Fruit fly (Drosophila melanogaster) whole organism, embryonic: ENCODE data around the gene Phb1.

Experiments
- Abd-B ChIP-seq: fragments of 200-800 bp; sonication (Bioruptor generic); optimal IDR thresholded peaks from 2 replicates; lab custom pipeline; 2018; ENCODE audit warnings: missing biosample characterization, mild to moderate bottlenecking, missing genetic modification characterization, moderate library complexity
- CG11398 ChIP-seq: fragments of 200-800 bp; sonication (Bioruptor generic); optimal IDR thresholded peaks from 2 replicates; lab custom pipeline; 2016; ENCODE audit warnings: missing biosample characterization, missing genetic modification characterization
- CG11696 ChIP-seq: fragments of 200-800 bp; sonication (Bioruptor generic); IDR thresholded peaks from 2 replicates; pipeline ENCODE4 v1.3.6; 2022; ENCODE audit warnings: missing biosample characterization, missing genetic modification characterization
- CG12219 ChIP-seq: fragments of 200-800 bp; sonication (Bioruptor generic); optimal IDR thresholded peaks from 3 replicates; lab custom pipeline; 2018; ENCODE audit warnings: missing biosample characterization, mild to moderate bottlenecking, missing genetic modification characterization
- CG13624 ChIP-seq: fragments of 200-800 bp; sonication (Bioruptor generic); optimal IDR thresholded peaks from 2 replicates; lab custom pipeline; 2016; ENCODE audit warnings: missing biosample characterization, missing genetic modification characterization
- CG18599 ChIP-seq: fragments of 200-800 bp; sonication (Bioruptor generic); optimal IDR thresholded peaks from 3 replicates; lab custom pipeline; 2017; ENCODE audit warnings: missing biosample characterization, missing genetic modification characterization, mild to moderate bottlenecking, moderate library complexity, missing genetic modification reagents
- CG2889 ChIP-seq: fragments of 200-800 bp; sonication (Bioruptor generic); IDR thresholded peaks from 3 replicates; pipeline ENCODE4 v1.3.6; 2022; ENCODE audit warnings: missing biosample characterization, missing genetic modification characterization
- CG31224 ChIP-seq: fragments of 200-800 bp; sonication (Bioruptor generic); IDR thresholded peaks from 2 replicates; pipeline ENCODE4 v1.3.6; 2022; ENCODE audit warnings: missing biosample characterization, missing genetic modification characterization
- CG3281 ChIP-seq: fragments of 200-800 bp; sonication (Bioruptor generic); optimal IDR thresholded peaks from 3 replicates; lab custom pipeline; 2017; ENCODE audit warnings: missing biosample characterization, mild to moderate bottlenecking, missing genetic modification characterization
- CG3726 ChIP-seq: fragments of 200-800 bp; sonication (Bioruptor generic); IDR thresholded peaks from 3 replicates; pipeline ENCODE4, ENCODE4 v1.3.6; 2022; ENCODE audit warnings: missing biosample characterization, missing genetic modification characterization
- CG3838 ChIP-seq: fragments of 200-800 bp; sonication (Bioruptor generic); optimal IDR thresholded peaks from 3 replicates; lab custom pipeline; 2016; ENCODE audit warnings: missing biosample characterization, missing genetic modification characterization
- CG4360 ChIP-seq: fragments of 200-800 bp; sonication (Bioruptor generic); IDR thresholded peaks from 2 replicates; pipeline ENCODE4 v1.3.6; 2022; ENCODE audit warnings: missing biosample characterization, missing genetic modification characterization
- CG4424 ChIP-seq: fragments of 200-800 bp; sonication (Bioruptor generic); optimal IDR thresholded peaks from 3 replicates; lab custom pipeline; 2016; ENCODE audit warnings: missing biosample characterization, missing genetic modification characterization
- CG4617 ChIP-seq: fragments of 200-800 bp; sonication (Bioruptor generic); optimal IDR thresholded peaks from 3 replicates; lab custom pipeline; 2016; ENCODE audit warnings: missing biosample characterization, missing genetic modification characterization, borderline replicate concordance
- CG6254 ChIP-seq: fragments of 200-800 bp; sonication (Bioruptor generic); optimal IDR thresholded peaks from 3 replicates; lab custom pipeline; 2017; ENCODE audit warnings: mild to moderate bottlenecking, missing biosample characterization, missing genetic modification reagents, missing genetic modification characterization
- CG6272 ChIP-seq: fragments of 200-800 bp; sonication (Bioruptor generic); IDR thresholded peaks from 2 replicates; pipeline ENCODE4 v1.3.6; 2022; ENCODE audit warnings: missing biosample characterization, missing genetic modification characterization
- CG7357 ChIP-seq: fragments of 200-800 bp; sonication (Bioruptor generic); IDR thresholded peaks from 3 replicates; pipeline ENCODE4 v1.3.6; 2022; ENCODE audit warnings: missing biosample characterization, missing genetic modification characterization
- CG7839 ChIP-seq: fragments of 200-800 bp; sonication (Bioruptor generic); optimal IDR thresholded peaks from 3 replicates; lab custom pipeline; 2018; ENCODE audit warnings: missing biosample characterization, mild to moderate bottlenecking, missing genetic modification characterization, moderate library complexity
- CG7928 ChIP-seq: fragments of 200-800 bp; sonication (Bioruptor generic); optimal IDR thresholded peaks from 2 replicates; lab custom pipeline; 2017; ENCODE audit warnings: missing biosample characterization, mild to moderate bottlenecking, missing genetic modification characterization
- CG9876 ChIP-seq: fragments of 200-800 bp; sonication (Bioruptor generic); optimal IDR thresholded peaks from 2 replicates; lab custom pipeline; 2016; ENCODE audit warnings: missing biosample characterization, missing genetic modification characterization
- CTCF ChIP-seq: fragments of 200-800 bp; sonication (Bioruptor generic); optimal IDR thresholded peaks from 2 replicates; lab custom pipeline; 2017; ENCODE audit warnings: missing biosample characterization, mild to moderate bottlenecking, missing genetic modification characterization, moderate library complexity
- Dfd ChIP-seq, 2 experiments: fragments of >200 bp; optimal IDR thresholded peaks; 2 replicates each; lab custom pipeline; 2017; ENCODE audit warnings: missing biosample characterization in 2 of 2, missing genetic modification characterization in 2 of 2
- Dip3 ChIP-seq: fragments of 200-800 bp; sonication (Bioruptor generic); optimal IDR thresholded peaks from 3 replicates; lab custom pipeline; 2016; ENCODE audit warnings: missing biosample characterization, missing genetic modification characterization
- Fer1 ChIP-seq: fragments of 200-800 bp; sonication (Bioruptor generic); optimal IDR thresholded peaks from 2 replicates; lab custom pipeline; 2017; ENCODE audit warnings: missing biosample characterization, mild to moderate bottlenecking, missing genetic modification characterization
- Fer2 ChIP-seq: fragments of 200-800 bp; sonication (Bioruptor generic); optimal IDR thresholded peaks from 2 replicates; lab custom pipeline; 2018; ENCODE audit warnings: missing biosample characterization, mild to moderate bottlenecking, missing genetic modification characterization, moderate library complexity
- Hmr ChIP-seq: fragments of 200-800 bp; sonication (Bioruptor generic); optimal IDR thresholded peaks from 3 replicates; lab custom pipeline; 2017; ENCODE audit warnings: mild to moderate bottlenecking, missing biosample characterization, missing genetic modification reagents, missing genetic modification characterization
- Hr78 ChIP-seq, 2 experiments: fragments of 200-800 bp in 1 of 2; fragments of >200 bp in 1 of 2; sonication (Bioruptor generic) in 1 of 2; optimal IDR thresholded peaks; 2 replicates each; lab custom pipeline; 2017 to 2019; ENCODE audit warnings: missing biosample characterization in 2 of 2, missing genetic modification characterization in 2 of 2, mild to moderate bottlenecking in 1 of 2, moderate library complexity in 1 of 2
- Mrtf ChIP-seq: fragments of 200-800 bp; sonication (Bioruptor generic); IDR thresholded peaks from 3 replicates; pipeline ENCODE4 v1.3.6; 2022; ENCODE audit warnings: missing biosample characterization, missing genetic modification characterization
- Poxn ChIP-seq: fragments of 200-800 bp; sonication (Bioruptor generic); IDR thresholded peaks from 2 replicates; pipeline ENCODE4 v1.3.6; 2022; ENCODE audit warnings: missing biosample characterization, missing genetic modification characterization
- Sry-δ ChIP-seq: fragments of 200-800 bp; sonication (Bioruptor generic); optimal IDR thresholded peaks from 2 replicates; lab custom pipeline; 2016; ENCODE audit warnings: missing biosample characterization, missing genetic modification characterization
- Tbp ChIP-seq: fragments of >200 bp; optimal IDR thresholded peaks from 2 replicates; lab custom pipeline; 2018; ENCODE audit warnings: missing biosample characterization, missing genetic modification characterization
- Trl ChIP-seq, 3 experiments: fragments of >200 bp in 2 of 3; fragments of 200-800 bp in 1 of 3; sonication (Bioruptor generic) in 1 of 3; optimal IDR thresholded peaks; 2 replicates in 1 of 3; 3 replicates in 2 of 3; lab custom pipeline; 2016 to 2017; ENCODE audit warnings: missing biosample characterization in 1 of 3, missing genetic modification characterization in 1 of 3
- ac ChIP-seq: fragments of 200-800 bp; sonication (Bioruptor generic); optimal IDR thresholded peaks from 3 replicates; lab custom pipeline; 2017; ENCODE audit warnings: missing biosample characterization, mild to moderate bottlenecking, missing genetic modification characterization
- ash1 ChIP-seq: fragments of 200-800 bp; sonication (Bioruptor generic); optimal IDR thresholded peaks from 2 replicates; lab custom pipeline; 2018; ENCODE audit warnings: missing biosample characterization, mild to moderate bottlenecking, missing genetic modification characterization
- cas ChIP-seq: fragments of 200-800 bp; sonication (Bioruptor generic); IDR thresholded peaks from 2 replicates; pipeline ENCODE4 v1.3.6; 2022; ENCODE audit warnings: missing biosample characterization, missing genetic modification characterization
- chn ChIP-seq: fragments of 200-800 bp; sonication (Bioruptor generic); optimal IDR thresholded peaks from 2 replicates; lab custom pipeline; 2016; ENCODE audit warnings: missing biosample characterization, missing genetic modification characterization
- dimm ChIP-seq: fragments of 200-800 bp; sonication (Bioruptor generic); IDR thresholded peaks from 2 replicates; pipeline ENCODE4 v1.3.6; 2022; ENCODE audit warnings: missing biosample characterization, missing genetic modification characterization
- eve ChIP-seq, 2 experiments: fragments of >200 bp; optimal IDR thresholded peaks; 2 replicates each; lab custom pipeline; 2017; ENCODE audit warnings: missing biosample characterization in 2 of 2, missing genetic modification characterization in 2 of 2
- lab ChIP-seq: fragments of 200-800 bp; sonication (Bioruptor generic); optimal IDR thresholded peaks from 3 replicates; lab custom pipeline; 2017; ENCODE audit warnings: missing biosample characterization, missing genetic modification characterization, mild to moderate bottlenecking, moderate library complexity, missing genetic modification reagents
- nerfin-1 ChIP-seq: fragments of 200-800 bp; sonication (Bioruptor generic); optimal IDR thresholded peaks from 3 replicates; lab custom pipeline; 2019; ENCODE audit warnings: missing biosample characterization, mild to moderate bottlenecking, missing genetic modification characterization, moderate library complexity
- p53 ChIP-seq: fragments of 200-800 bp; sonication (Bioruptor generic); optimal IDR thresholded peaks from 2 replicates; lab custom pipeline; 2016; ENCODE audit warnings: missing biosample characterization, missing genetic modification characterization
- peb ChIP-seq: fragments of 200-800 bp; sonication (Bioruptor generic); IDR thresholded peaks from 2 replicates; pipeline ENCODE4 v1.3.6; 2022; ENCODE audit warnings: missing biosample characterization, missing genetic modification characterization
- sens-2 ChIP-seq: fragments of 200-800 bp; sonication (Bioruptor generic); IDR thresholded peaks from 2 replicates; pipeline ENCODE4 v1.3.6; 2022; ENCODE audit warnings: missing biosample characterization, missing genetic modification characterization
- shn ChIP-seq: fragments of 200-800 bp; sonication (Bioruptor generic); optimal IDR thresholded peaks from 3 replicates; lab custom pipeline; 2016; ENCODE audit warnings: missing biosample characterization, missing genetic modification characterization
- sna ChIP-seq: fragments of 200-800 bp; sonication (Bioruptor generic); IDR thresholded peaks from 2 replicates; pipeline ENCODE4 v1.3.6; 2022; ENCODE audit warnings: missing biosample characterization, missing genetic modification characterization; ENCODE audit not compliant: partially characterized antibody
- so ChIP-seq: fragments of 200-800 bp; sonication (Bioruptor generic); IDR thresholded peaks from 3 replicates; pipeline ENCODE4 v1.3.6; 2022; ENCODE audit warnings: missing biosample characterization, missing genetic modification characterization
- sr ChIP-seq: fragments of 200-800 bp; sonication (Bioruptor generic); IDR thresholded peaks from 3 replicates; pipeline ENCODE4 v1.3.6; 2022; ENCODE audit warnings: missing biosample characterization, missing genetic modification characterization
- stc ChIP-seq: fragments of 200-800 bp; sonication (Bioruptor generic); IDR thresholded peaks from 2 replicates; pipeline ENCODE4 v1.3.6; 2022; ENCODE audit warnings: missing biosample characterization, missing genetic modification characterization
- tll ChIP-seq, 2 experiments: fragments of 200-800 bp in 1 of 2; fragments of >200 bp in 1 of 2; sonication (Bioruptor generic) in 1 of 2; optimal IDR thresholded peaks; 2 replicates each; lab custom pipeline; 2017 to 2019; ENCODE audit warnings: missing biosample characterization in 2 of 2, missing genetic modification characterization in 2 of 2, mild to moderate bottlenecking in 1 of 2, moderate library complexity in 1 of 2
- tna ChIP-seq: fragments of 200-800 bp; sonication (Bioruptor generic); IDR thresholded peaks from 2 replicates; pipeline ENCODE4 v1.3.6; 2022; ENCODE audit warnings: missing biosample characterization, missing genetic modification characterization; ENCODE audit not compliant: partially characterized antibody
- toy ChIP-seq: fragments of 200-800 bp; sonication (Bioruptor generic); IDR thresholded peaks from 2 replicates; pipeline ENCODE4 v1.3.6; 2022; ENCODE audit warnings: missing biosample characterization, missing genetic modification characterization
- wdn ChIP-seq: fragments of 200-800 bp; sonication (Bioruptor generic); IDR thresholded peaks from 2 replicates; pipeline ENCODE4 v1.3.6; 2022; ENCODE audit warnings: missing biosample characterization, missing genetic modification characterization

The Phb1 gene

DNA sequence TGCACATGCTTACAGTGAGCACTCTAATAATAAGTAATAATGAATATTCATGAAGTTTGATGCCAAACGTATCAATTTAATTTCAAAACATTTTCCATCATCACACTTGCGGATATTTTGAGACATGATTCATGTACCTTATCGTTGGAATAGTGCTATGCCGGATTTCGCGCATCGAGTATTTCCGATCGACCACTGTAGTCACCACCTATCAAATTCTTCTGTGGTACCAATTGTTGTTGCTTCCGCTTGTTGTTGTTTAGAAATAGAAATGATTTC lies 17.3 kb upstream of the Phb1 start (continued):
- TF ChIP-seq CG4360 (no peak), shn (GFP tag; lab: Kevin White, UChicago) (no peak), Mrtf (GFP tag; lab: Robert Waterston, UW) (0 out of 3 replicates have a peak, but pooled peaks have one; percentile 49), tll (GFP tag; optimal IDR thresholded peaks at IDR 0.05; lab: Kevin White, UChicago) (no peak), stc (GFP tag; lab: Robert Waterston, UW) (no peak), CG31224 (GFP tag; lab: Robert Waterston, UW) (0 out of 2 replicates have a peak, but pooled peaks have one; percentile 14), Fer2 (tag; lab: Kevin White, UChicago) (no peak), CG18599 (peak; percentile 68), CG3726 (GFP tag; lab: Robert Waterston, UW) (no peak), Sry-δ (GFP tag; lab: Kevin White, UChicago) (no peak), Hmr (peak; percentile 52), tna (GFP tag; lab: Robert Waterston, UW) (no peak), CG4617 (GFP tag; lab: Kevin White, UChicago) (no peak), Dip3 (GFP tag; lab: Kevin White, UChicago) (peak; percentile 42), Abd-B (no peak), Hr78 (GFP tag; optimal IDR thresholded peaks at IDR 0.05; lab: Kevin White, UChicago) (no peak), CG11398 (GFP tag; lab: Kevin White, UChicago) (no peak), dimm (no peak), CG7357 (GFP tag; lab: Robert Waterston, UW) (no peak), chn (GFP tag; lab: Kevin White, UChicago) (no peak), CTCF (GFP tag; lab: Kevin White, UChicago) (no peak), CG2889 (no peak), CG4424 (GFP tag; lab: Kevin White, UChicago) (no peak), cas (GFP tag; lab: Robert Waterston, UW) (no peak), ac (GFP tag; lab: Kevin White, UChicago) (no peak), Tbp (no peak), nerfin-1 (tag; lab: Kevin White, UChicago) (no peak), eve (GFP tag; optimal IDR thresholded peaks at IDR 0.05; lab: Kevin White, UChicago) (peak in 1 of 2 experiments; percentile 47), peb (no peak), CG6254 (GFP tag; lab: Kevin White, UChicago) (no peak), wdn (GFP tag; lab: Robert Waterston, UW) (no peak), Trl (optimal IDR thresholded peaks at IDR 0.05; lab: Kevin White, UChicago) (no peak), Trl (GFP tag; optimal IDR thresholded peaks at IDR 0.05; lab: Kevin White, UChicago) (no peak), CG11696 (0 out of 2 replicates have a peak, but pooled peaks have one; percentile 40), Fer1 (GFP tag; lab: Kevin White, UChicago) (peak; percentile 56), CG3281 (peak; percentile 60), CG9876 (GFP tag; lab: Kevin White, UChicago) (no peak), Dfd (GFP tag; optimal IDR thresholded peaks at IDR 0.05; lab: Kevin White, UChicago) (no peak), CG7928 (GFP tag; lab: Kevin White, UChicago) (no peak), CG13624 (GFP tag; lab: Kevin White, UChicago) (peak; percentile 66), CG6272 (GFP tag; lab: Robert Waterston, UW) (no peak), lab (GFP tag; lab: Kevin White, UChicago) (peak; percentile 59), CG12219 (peak; percentile 2), sr (GFP tag; lab: Robert Waterston, UW) (no peak), toy (GFP tag; lab: Robert Waterston, UW) (no peak), p53 (no peak), CG7839 (tag; lab: Kevin White, UChicago) (peak; percentile 65), sens-2 (GFP tag; lab: Robert Waterston, UW) (no peak), sna (GFP tag; lab: Robert Waterston, UW) (no peak), ash1 (GFP tag; lab: Kevin White, UChicago) (no peak), Poxn (GFP tag; lab: Robert Waterston, UW) (no peak), CG3838 (no peak), so (0 out of 3 replicates have a peak, but pooled peaks have one; percentile 26)
